Worm (Caenorhabditis elegans) whole organism, L1 larva: ENCODE results near the gene Y39A1A.20.
A peak's percentile ranks its signal among the peaks of the same experiment; 100 is the strongest.

Source experiments
- C04F5.9 ChIP-seq: sonication (generic microtip); optimal IDR thresholded peaks from 2 replicates; lab custom pipeline; 2016; ENCODE audit warnings: missing genetic modification characterization, missing compliant biosample characterization
- C16A3.4 ChIP-seq: fragments of 150-350 bp; optimal IDR thresholded peaks from 2 replicates; lab custom pipeline; 2014; ENCODE audit warnings: missing biosample characterization, missing genetic modification characterization
- Y116A8C.19 ChIP-seq: sonication (generic microtip); optimal IDR thresholded peaks from 2 replicates; lab custom pipeline; 2016; ENCODE audit warnings: missing compliant biosample characterization, missing genetic modification characterization, borderline replicate concordance
- aha-1 ChIP-seq: fragments of 150-350 bp; optimal IDR thresholded peaks from 2 replicates; lab custom pipeline; 2014; ENCODE audit warnings: missing biosample characterization, missing genetic modification characterization
- alr-1 ChIP-seq: fragments of 200-800 bp; sonication (Bioruptor generic); optimal IDR thresholded peaks from 2 replicates; lab custom pipeline; 2018; ENCODE audit warnings: borderline replicate concordance, mild to moderate bottlenecking, missing genetic modification characterization, missing compliant biosample characterization
- aly-2 ChIP-seq: fragments of 150-350 bp; optimal IDR thresholded peaks from 2 replicates; lab custom pipeline; 2014; ENCODE audit warnings: missing biosample characterization, missing genetic modification characterization
- ama-1 ChIP-seq: fragments of 150-350 bp; optimal IDR thresholded peaks from 2 replicates; lab custom pipeline; 2014
- blmp-1 ChIP-seq: fragments of 150-350 bp; optimal IDR thresholded peaks from 2 replicates; lab custom pipeline; 2014; ENCODE audit warnings: missing biosample characterization, missing genetic modification characterization
- ceh-63 ChIP-seq: fragments of 200-800 bp; sonication (Bioruptor generic); optimal IDR thresholded peaks from 2 replicates; lab custom pipeline; 2018; ENCODE audit warnings: mild to moderate bottlenecking, missing genetic modification characterization, missing compliant biosample characterization
- ceh-8 ChIP-seq: fragments of 200-800 bp; sonication (Bioruptor generic); optimal IDR thresholded peaks from 2 replicates; lab custom pipeline; 2018; ENCODE audit warnings: mild to moderate bottlenecking, missing genetic modification characterization, moderate library complexity, missing compliant biosample characterization
- ceh-82 ChIP-seq, 3 experiments: fragments of 150-350 bp in 1 of 3; sonication (generic microtip) in 2 of 3; optimal IDR thresholded peaks; 2 replicates each; lab custom pipeline; 2014 to 2017; ENCODE audit warnings: missing biosample characterization in 3 of 3, missing genetic modification characterization in 3 of 3
- ceh-88 ChIP-seq: fragments of 200-800 bp; sonication (Bioruptor generic); IDR thresholded peaks from 2 replicates; pipeline ENCODE4 v1.3.6; 2022; ENCODE audit warnings: missing genetic modification characterization, missing compliant biosample characterization
- ceh-90 ChIP-seq: sonication (generic microtip); optimal IDR thresholded peaks from 2 replicates; lab custom pipeline; 2016; ENCODE audit warnings: missing genetic modification characterization, missing compliant biosample characterization
- ces-1 ChIP-seq: fragments of 150-350 bp; optimal IDR thresholded peaks from 2 replicates; lab custom pipeline; 2014; ENCODE audit warnings: missing biosample characterization, missing genetic modification reagents, missing genetic modification characterization
- dpl-1 ChIP-seq, 3 experiments: fragments of 150-350 bp in 2 of 3; sonication (generic microtip) in 1 of 3; optimal IDR thresholded peaks; 2 replicates each; lab custom pipeline; 2014 to 2017; ENCODE audit warnings: missing biosample characterization in 3 of 3, missing genetic modification characterization in 3 of 3, missing genetic modification reagents in 3 of 3
- efl-1 ChIP-seq, 4 experiments: fragments of 150-350 bp; optimal IDR thresholded peaks in 3 of 4; peaks in 1 of 4; 1 replicate in 1 of 4; 2 replicates in 3 of 4; lab custom pipeline; 2014; ENCODE audit warnings: missing biosample characterization in 2 of 4, missing genetic modification characterization in 2 of 4, missing genetic modification reagents in 2 of 4
- efl-3 ChIP-seq: fragments of 200-800 bp; sonication (Bioruptor generic); optimal IDR thresholded peaks from 2 replicates; lab custom pipeline; 2018; ENCODE audit warnings: mild to moderate bottlenecking, missing genetic modification characterization, missing compliant biosample characterization
- egl-13 ChIP-seq: sonication (generic microtip); optimal IDR thresholded peaks from 2 replicates; lab custom pipeline; 2016; ENCODE audit warnings: missing genotype, missing genetic modification reagents, missing genetic modification characterization, missing compliant biosample characterization
- fkh-10 ChIP-seq: sonication (generic microtip); optimal IDR thresholded peaks from 2 replicates; lab custom pipeline; 2017; ENCODE audit warnings: missing biosample characterization, missing genetic modification reagents, missing genetic modification characterization
- fkh-8 ChIP-seq: sonication (generic microtip); optimal IDR thresholded peaks from 2 replicates; lab custom pipeline; 2016; ENCODE audit warnings: mild to moderate bottlenecking, missing genetic modification characterization, missing compliant biosample characterization
- fos-1 ChIP-seq: fragments of 150-350 bp; optimal IDR thresholded peaks from 2 replicates; lab custom pipeline; 2014; ENCODE audit warnings: missing biosample characterization, missing genetic modification characterization
- grh-1 ChIP-seq: fragments of 200-800 bp; sonication (Bioruptor generic); IDR thresholded peaks from 2 replicates; pipeline ENCODE4 v1.3.6; 2022; ENCODE audit warnings: missing genetic modification reagents, missing genetic modification characterization, missing compliant biosample characterization
- hlh-17 ChIP-seq: fragments of 200-800 bp; sonication (Bioruptor generic); optimal IDR thresholded peaks from 2 replicates; lab custom pipeline; 2018; ENCODE audit warnings: missing genetic modification characterization, mild to moderate bottlenecking, missing compliant biosample characterization, moderate library complexity, borderline replicate concordance
- hlh-4 ChIP-seq: sonication (generic microtip); optimal IDR thresholded peaks from 2 replicates; lab custom pipeline; 2016; ENCODE audit warnings: mild to moderate bottlenecking, missing genetic modification characterization, missing compliant biosample characterization
- hpl-2 ChIP-seq: fragments of 150-350 bp; optimal IDR thresholded peaks from 2 replicates; lab custom pipeline; 2014; ENCODE audit warnings: missing biosample characterization, missing genetic modification reagents, missing genetic modification characterization
- irx-1 ChIP-seq: sonication (generic microtip); optimal IDR thresholded peaks from 2 replicates; lab custom pipeline; 2016; ENCODE audit warnings: missing genetic modification characterization, missing compliant biosample characterization
- isw-1 ChIP-seq: fragments of 200-800 bp; sonication (Bioruptor generic); IDR thresholded peaks from 2 replicates; pipeline ENCODE4 v1.3.6; 2022; ENCODE audit warnings: missing genetic modification characterization, missing compliant biosample characterization
- lin-13 ChIP-seq: fragments of 150-350 bp; optimal IDR thresholded peaks from 2 replicates; lab custom pipeline; 2014; ENCODE audit warnings: missing biosample characterization, missing genetic modification reagents, missing genetic modification characterization
- lin-14 ChIP-seq: fragments of 200-800 bp; sonication (Bioruptor generic); optimal IDR thresholded peaks from 2 replicates; lab custom pipeline; 2018; ENCODE audit warnings: mild to moderate bottlenecking, missing genetic modification characterization, moderate library complexity, missing compliant biosample characterization
- lin-39 ChIP-seq: fragments of 150-350 bp; optimal IDR thresholded peaks from 2 replicates; lab custom pipeline; 2014; ENCODE audit warnings: missing biosample characterization, missing genetic modification reagents, missing genetic modification characterization
- lir-3 ChIP-seq: sonication (generic microtip); optimal IDR thresholded peaks from 2 replicates; lab custom pipeline; 2016; ENCODE audit warnings: mild to moderate bottlenecking, missing genetic modification characterization, moderate library complexity, missing compliant biosample characterization; ENCODE audit not compliant: poor library complexity
- nhr-11 ChIP-seq: fragments of 150-350 bp; optimal IDR thresholded peaks from 2 replicates; lab custom pipeline; 2014; ENCODE audit warnings: missing biosample characterization, missing genetic modification characterization
- nhr-12 ChIP-seq: sonication (generic microtip); optimal IDR thresholded peaks from 2 replicates; lab custom pipeline; 2017; ENCODE audit warnings: missing biosample characterization, missing genetic modification characterization
- nhr-19 ChIP-seq: fragments of 200-800 bp; sonication (Bioruptor generic); conservative IDR thresholded peaks from 2 replicates; pipeline ENCODE4 v1.3.6; 2022; ENCODE audit warnings: missing genetic modification characterization, missing compliant biosample characterization
- nhr-20 ChIP-seq: sonication (generic microtip); optimal IDR thresholded peaks from 2 replicates; lab custom pipeline; 2016; ENCODE audit warnings: mild to moderate bottlenecking, missing genetic modification characterization, missing compliant biosample characterization
- nhr-28 ChIP-seq: fragments of 150-350 bp; optimal IDR thresholded peaks from 2 replicates; lab custom pipeline; 2014; ENCODE audit warnings: missing biosample characterization, missing genetic modification characterization
- nhr-71 ChIP-seq: sonication (generic microtip); optimal IDR thresholded peaks from 2 replicates; lab custom pipeline; 2016; ENCODE audit warnings: mild to moderate bottlenecking, missing genetic modification characterization, moderate library complexity, missing compliant biosample characterization
- nhr-76 ChIP-seq: sonication (generic microtip); optimal IDR thresholded peaks from 2 replicates; lab custom pipeline; 2017; ENCODE audit warnings: missing biosample characterization, missing genetic modification characterization
- nhr-77 ChIP-seq: fragments of 150-350 bp; optimal IDR thresholded peaks from 2 replicates; lab custom pipeline; 2014; ENCODE audit warnings: missing biosample characterization, missing genetic modification characterization
- nhr-84 ChIP-seq: sonication (generic microtip); optimal IDR thresholded peaks from 2 replicates; lab custom pipeline; 2017; ENCODE audit warnings: missing biosample characterization, missing genetic modification characterization
- nhr-85 ChIP-seq: sonication (generic microtip); peaks from one replicate; lab custom pipeline; 2016; ENCODE audit warnings: missing genetic modification characterization, inconsistent platforms, missing compliant biosample characterization
- nhr-90 ChIP-seq: sonication (generic microtip); optimal IDR thresholded peaks from 2 replicates; lab custom pipeline; 2016; ENCODE audit warnings: mild to moderate bottlenecking, missing genetic modification characterization, missing compliant biosample characterization; ENCODE audit not compliant: poor library complexity
- pqm-1 ChIP-seq: sonication (generic microtip); optimal IDR thresholded peaks from 3 replicates; lab custom pipeline; 2017; ENCODE audit warnings: missing biosample characterization, missing genetic modification characterization
- rnt-1 ChIP-seq: sonication (generic microtip); optimal IDR thresholded peaks from 2 replicates; lab custom pipeline; 2016; ENCODE audit warnings: mild to moderate bottlenecking, missing genetic modification characterization, moderate library complexity, missing compliant biosample characterization
- skn-1 ChIP-seq: fragments of 150-350 bp; optimal IDR thresholded peaks from 2 replicates; lab custom pipeline; 2014; ENCODE audit warnings: missing biosample characterization, missing genetic modification characterization
- snpc-4 ChIP-seq: fragments of 150-350 bp; optimal IDR thresholded peaks from 2 replicates; lab custom pipeline; 2014; ENCODE audit warnings: missing biosample characterization, missing genetic modification characterization
- sptf-1 ChIP-seq: fragments of 150-350 bp; optimal IDR thresholded peaks from 2 replicates; lab custom pipeline; 2014; ENCODE audit warnings: missing biosample characterization, missing genetic modification characterization
- swsn-7 ChIP-seq: sonication (generic microtip); optimal IDR thresholded peaks from 2 replicates; lab custom pipeline; 2016; ENCODE audit warnings: missing genetic modification characterization, missing compliant biosample characterization
- tlp-1 ChIP-seq: fragments of 150-350 bp; optimal IDR thresholded peaks from 2 replicates; lab custom pipeline; 2014; ENCODE audit warnings: missing biosample characterization, missing genetic modification characterization
- unc-62 ChIP-seq: fragments of 150-350 bp; optimal IDR thresholded peaks from 2 replicates; lab custom pipeline; 2014; ENCODE audit warnings: missing biosample characterization, missing genetic modification reagents, missing genetic modification characterization
- unc-86 ChIP-seq: sonication (generic microtip); optimal IDR thresholded peaks from 2 replicates; lab custom pipeline; 2016; ENCODE audit warnings: missing genetic modification characterization, missing compliant biosample characterization
- unc-98 ChIP-seq: fragments of 200-800 bp; sonication (Bioruptor generic); IDR thresholded peaks from 2 replicates; pipeline ENCODE4 v1.3.6; 2022; ENCODE audit warnings: missing genetic modification characterization, missing compliant biosample characterization
- ztf-4 ChIP-seq: fragments of 150-350 bp; optimal IDR thresholded peaks from 2 replicates; lab custom pipeline; 2014; ENCODE audit warnings: missing biosample characterization, missing genetic modification characterization

Y39A1A.20 gene

DNA sequence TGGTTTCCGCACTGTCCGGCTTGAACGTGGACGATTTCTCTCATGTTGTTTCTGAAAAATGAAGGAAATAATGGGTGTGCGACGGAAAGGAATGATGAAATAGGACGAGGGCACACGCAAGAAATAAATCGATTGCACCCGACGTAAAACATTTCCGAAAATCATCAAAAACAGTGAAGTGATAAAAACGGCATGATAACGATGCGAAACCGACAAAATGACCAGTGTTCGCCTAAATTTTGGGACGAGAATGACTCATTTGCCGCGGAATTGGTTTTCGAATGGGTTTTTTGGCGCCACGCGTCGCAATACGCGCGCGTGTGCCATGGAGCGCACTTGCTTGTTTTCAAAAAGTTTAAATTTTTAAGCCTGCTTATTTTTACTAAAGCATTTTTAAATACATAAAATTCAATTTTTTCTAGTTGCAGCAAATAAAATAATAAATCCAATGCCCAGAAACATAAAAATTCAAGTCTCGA lies 42.1 kb upstream of the Y39A1A.20 start, which contains the start of the genes tbb-1 and rib-2:
TSS of gene tbb-1 (minus strand) at position 51 of the 479 bp plus-strand sequence.
TSS of gene rib-2 (plus strand) at position 429 of the 479 bp plus-strand sequence.
- TF ChIP-seq dpl-1 (GFP tag; optimal IDR thresholded peaks at IDR 0.05; lab: Kevin White, UChicago) (peak; percentile 85 to 91 (median 86)), Y116A8C.19 (tag; lab: Kevin White, UChicago) (no peak), lir-3 (tag; lab: Kevin White, UChicago) (no peak), snpc-4 (tag; lab: Kevin White, UChicago) (peak; percentile 65), hlh-4 (tag; lab: Kevin White, UChicago) (no peak), ztf-4 (tag; lab: Kevin White, UChicago) (no peak), pqm-1 (tag; lab: Kevin White, UChicago) (peak; percentile 22), unc-86 (tag; lab: Kevin White, UChicago) (peak; percentile 32), unc-62 (GFP tag; lab: Kevin White, UChicago) (no peak), lin-13 (GFP tag; lab: Kevin White, UChicago) (peak; percentile 52), fkh-8 (tag; lab: Kevin White, UChicago) (peak; percentile 49), ceh-82 (tag; optimal IDR thresholded peaks at IDR 0.05; lab: Kevin White, UChicago) (peak; percentile 30 to 78 (median 45)), sptf-1 (no peak), skn-1 (tag; lab: Kevin White, UChicago) (peak; percentile 71), fos-1 (tag; lab: Kevin White, UChicago) (peak; percentile 85), C16A3.4 (tag; lab: Kevin White, UChicago) (peak; percentile 54), aha-1 (no peak), nhr-20 (tag; lab: Kevin White, UChicago) (peak; percentile 47), nhr-90 (tag; lab: Kevin White, UChicago) (peak; percentile 34), nhr-77 (tag; lab: Kevin White, UChicago) (peak; percentile 63), efl-3 (no peak), unc-98 (GFP tag; lab: Robert Waterston, UW) (no peak), C04F5.9 (tag; lab: Kevin White, UChicago) (no peak), nhr-76 (tag; lab: Kevin White, UChicago) (no peak), fkh-10 (GFP tag; lab: Kevin White, UChicago) (peak; percentile 7), lin-39 (no peak), nhr-71 (tag; lab: Kevin White, UChicago) (peak; percentile 73), isw-1 (GFP tag; lab: Robert Waterston, UW) (no peak), ceh-90 (tag; lab: Kevin White, UChicago) (no peak), tlp-1 (no peak), aly-2 (tag; lab: Kevin White, UChicago) (no peak), alr-1 (no peak), swsn-7 (tag; lab: Kevin White, UChicago) (peak; percentile 21), ama-1 (lab: Kevin White, UChicago) (no peak), nhr-84 (tag; lab: Kevin White, UChicago) (no peak), nhr-12 (tag; lab: Kevin White, UChicago) (no peak), nhr-85 (tag; lab: Kevin White, UChicago) (peak; percentile 79), egl-13 (tag; lab: Kevin White, UChicago) (no peak), ces-1 (GFP tag; lab: Kevin White, UChicago) (no peak), nhr-19 (no peak), ceh-8 (no peak), efl-1 (optimal IDR thresholded peaks at IDR 0.05; lab: Kevin White, UChicago) (peak; percentile 81 to 86), efl-1 (GFP tag; optimal IDR thresholded peaks at IDR 0.05 in 1 of 2; lab: Kevin White, UChicago) (peak; percentile 84 to 98), grh-1 (no peak), ceh-63 (GFP tag; lab: Kevin White, UChicago) (no peak), blmp-1 (peak; percentile 61), irx-1 (tag; lab: Kevin White, UChicago) (no peak), hpl-2 (GFP tag; lab: Kevin White, UChicago) (no peak), nhr-28 (tag; lab: Kevin White, UChicago) (no peak), hlh-17 (GFP tag; lab: Kevin White, UChicago) (no peak), nhr-11 (no peak), lin-14 (GFP tag; lab: Kevin White, UChicago) (peak; percentile 85), rnt-1 (peak; percentile 54), ceh-88 (GFP tag; lab: Robert Waterston, UW) (no peak; the same call in 1 of the 2 replicates)
